Worm (Caenorhabditis elegans) whole organism, L2 larva: ENCODE data around the gene F15B9.11.

ENCODE experiments used
- F13H6.1 ChIP-seq: sonication (generic microtip); optimal IDR thresholded peaks from 2 replicates; lab custom pipeline; 2016; ENCODE audit warnings: missing genetic modification characterization, missing compliant biosample characterization
- R02D3.7 ChIP-seq: fragments of 150-350 bp; optimal IDR thresholded peaks from 2 replicates; lab custom pipeline; 2014; ENCODE audit warnings: missing biosample characterization, missing genetic modification characterization
- Y55F3AM.14 ChIP-seq: fragments of 200-800 bp; sonication (Bioruptor generic); optimal IDR thresholded peaks from 2 replicates; lab custom pipeline; 2018; ENCODE audit warnings: mild to moderate bottlenecking, missing genetic modification characterization, missing compliant biosample characterization
- ZK546.5 ChIP-seq: sonication (generic microtip); optimal IDR thresholded peaks from 2 replicates; lab custom pipeline; 2017; ENCODE audit warnings: missing biosample characterization, missing genetic modification characterization
- alr-1 ChIP-seq: fragments of 150-350 bp; optimal IDR thresholded peaks from 2 replicates; lab custom pipeline; 2014; ENCODE audit warnings: missing biosample characterization, missing genetic modification characterization
- aly-2 ChIP-seq: fragments of 150-350 bp; optimal IDR thresholded peaks from 2 replicates; lab custom pipeline; 2014; ENCODE audit warnings: missing biosample characterization, missing genetic modification characterization
- blmp-1 ChIP-seq: sonication (generic microtip); optimal IDR thresholded peaks from 2 replicates; lab custom pipeline; 2017; ENCODE audit warnings: missing genetic modification characterization, mild to moderate bottlenecking, missing compliant biosample characterization, antibody characterized with exemption, moderate library complexity; ENCODE audit not compliant: insufficient read depth
- ceh-16 ChIP-seq: fragments of 150-350 bp; optimal IDR thresholded peaks from 2 replicates; lab custom pipeline; 2014; ENCODE audit warnings: missing biosample characterization, missing genetic modification characterization
- ceh-82 ChIP-seq: fragments of 150-350 bp; optimal IDR thresholded peaks from 2 replicates; lab custom pipeline; 2014; ENCODE audit warnings: missing biosample characterization, missing genetic modification characterization
- crh-2 ChIP-seq: sonication (generic microtip); optimal IDR thresholded peaks from 2 replicates; lab custom pipeline; 2017; ENCODE audit warnings: missing biosample characterization, missing genetic modification characterization
- dmd-4 ChIP-seq: sonication (generic microtip); optimal IDR thresholded peaks from 2 replicates; lab custom pipeline; 2017; ENCODE audit warnings: missing biosample characterization, missing genetic modification characterization
- egl-27 ChIP-seq: sonication (generic microtip); optimal IDR thresholded peaks from 3 replicates; lab custom pipeline; 2017; ENCODE audit warnings: missing biosample characterization, missing genetic modification reagents, missing genetic modification characterization
- elt-3 ChIP-seq: sonication (generic microtip); optimal IDR thresholded peaks from 2 replicates; lab custom pipeline; 2017; ENCODE audit warnings: missing biosample characterization, missing genetic modification characterization
- fos-1 ChIP-seq: fragments of 150-350 bp; optimal IDR thresholded peaks from 2 replicates; lab custom pipeline; 2014; ENCODE audit warnings: missing biosample characterization, missing genetic modification characterization
- gmeb-1 ChIP-seq: fragments of 150-350 bp; optimal IDR thresholded peaks from 2 replicates; lab custom pipeline; 2014; ENCODE audit warnings: missing biosample characterization, missing genetic modification characterization
- lin-11 ChIP-seq: fragments of 150-350 bp; sonication (generic microtip); optimal IDR thresholded peaks from 2 replicates; lab custom pipeline; 2014; ENCODE audit warnings: missing biosample characterization, missing genetic modification characterization, inconsistent platforms, mixed read lengths
- lin-13 ChIP-seq: fragments of 150-350 bp; optimal IDR thresholded peaks from 2 replicates; lab custom pipeline; 2014; ENCODE audit warnings: missing biosample characterization, missing genetic modification reagents, missing genetic modification characterization
- lin-39 ChIP-seq: fragments of 150-350 bp; optimal IDR thresholded peaks from 2 replicates; lab custom pipeline; 2014; ENCODE audit warnings: missing biosample characterization, missing genetic modification reagents, missing genetic modification characterization
- lsy-2 ChIP-seq, 2 experiments: fragments of 150-350 bp in 1 of 2; sonication (generic microtip) in 1 of 2; optimal IDR thresholded peaks; 2 replicates each; lab custom pipeline; 2014 to 2017; ENCODE audit warnings: missing biosample characterization in 2 of 2, missing genetic modification characterization in 2 of 2
- mbf-1 ChIP-seq: sonication (generic microtip); optimal IDR thresholded peaks from 2 replicates; lab custom pipeline; 2017; ENCODE audit warnings: missing biosample characterization, missing genetic modification characterization
- mdl-1 ChIP-seq, 2 experiments: fragments of 150-350 bp in 1 of 2; sonication (generic microtip) in 1 of 2; optimal IDR thresholded peaks; 2 replicates each; lab custom pipeline; 2017; ENCODE audit warnings: missing biosample characterization in 2 of 2, missing genetic modification characterization in 2 of 2
- nhr-11 ChIP-seq: fragments of 150-350 bp; optimal IDR thresholded peaks from 2 replicates; lab custom pipeline; 2014; ENCODE audit warnings: missing biosample characterization, missing genetic modification characterization
- nhr-129 ChIP-seq: fragments of 150-350 bp; optimal IDR thresholded peaks from 2 replicates; lab custom pipeline; 2014; ENCODE audit warnings: missing biosample characterization, missing genetic modification characterization
- nhr-23 ChIP-seq: fragments of 150-350 bp; optimal IDR thresholded peaks from 2 replicates; lab custom pipeline; 2014; ENCODE audit warnings: missing biosample characterization, missing genetic modification reagents, missing genetic modification characterization
- nhr-237 ChIP-seq: fragments of 150-350 bp; optimal IDR thresholded peaks from 2 replicates; lab custom pipeline; 2014; ENCODE audit warnings: missing biosample characterization, missing genetic modification characterization
- nhr-25 ChIP-seq: fragments of 150-350 bp; sonication (generic microtip); optimal IDR thresholded peaks from 3 replicates; lab custom pipeline; 2014; ENCODE audit warnings: missing biosample characterization, missing genetic modification characterization
- nhr-6 ChIP-seq: fragments of 150-350 bp; optimal IDR thresholded peaks from 2 replicates; lab custom pipeline; 2014; ENCODE audit warnings: missing biosample characterization, missing genetic modification characterization
- nhr-77 ChIP-seq: fragments of 150-350 bp; optimal IDR thresholded peaks from 2 replicates; lab custom pipeline; 2014; ENCODE audit warnings: missing biosample characterization, missing genetic modification characterization
- peb-1 ChIP-seq: fragments of 150-350 bp; optimal IDR thresholded peaks from 2 replicates; lab custom pipeline; 2014; ENCODE audit warnings: missing biosample characterization, missing genetic modification characterization
- sem-4 ChIP-seq: fragments of 150-350 bp; optimal IDR thresholded peaks from 2 replicates; lab custom pipeline; 2014; ENCODE audit warnings: missing biosample characterization, missing genetic modification reagents, missing genetic modification characterization
- skn-1 ChIP-seq: sonication (generic microtip); optimal IDR thresholded peaks from 2 replicates; lab custom pipeline; 2017; ENCODE audit warnings: missing biosample characterization, missing genetic modification characterization
- sma-9 ChIP-seq, 2 experiments: fragments of 150-350 bp in 1 of 2; sonication (generic microtip) in 1 of 2; optimal IDR thresholded peaks; 2 replicates each; lab custom pipeline; 2014 to 2016; ENCODE audit warnings: missing genetic modification characterization in 2 of 2, mild to moderate bottlenecking in 1 of 2, missing biosample characterization in 1 of 2, missing compliant biosample characterization in 1 of 2, missing genetic modification reagents in 1 of 2, moderate library complexity in 1 of 2
- snpc-4 ChIP-seq: fragments of 150-350 bp; optimal IDR thresholded peaks from 2 replicates; lab custom pipeline; 2014; ENCODE audit warnings: missing biosample characterization, missing genetic modification characterization
- unc-39 ChIP-seq: fragments of 150-350 bp; optimal IDR thresholded peaks from 2 replicates; lab custom pipeline; 2014; ENCODE audit warnings: missing biosample characterization, missing genetic modification characterization
- unc-55 ChIP-seq: fragments of 150-350 bp; sonication (generic microtip); optimal IDR thresholded peaks from 3 replicates; lab custom pipeline; 2014; ENCODE audit warnings: missing biosample characterization, missing genetic modification reagents, missing genetic modification characterization
- unc-62 ChIP-seq: fragments of 150-350 bp; optimal IDR thresholded peaks from 2 replicates; lab custom pipeline; 2014; ENCODE audit warnings: missing biosample characterization, missing genetic modification reagents, missing genetic modification characterization
- zag-1 ChIP-seq: fragments of 150-350 bp; optimal IDR thresholded peaks from 2 replicates; lab custom pipeline; 2014; ENCODE audit warnings: missing biosample characterization, missing genetic modification characterization
- ztf-11 ChIP-seq: sonication (generic microtip); optimal IDR thresholded peaks from 2 replicates; lab custom pipeline; 2017; ENCODE audit warnings: missing biosample characterization, missing genetic modification characterization
- ztf-4 ChIP-seq: fragments of 150-350 bp; optimal IDR thresholded peaks from 2 replicates; lab custom pipeline; 2014; ENCODE audit warnings: missing biosample characterization, missing genetic modification characterization

The F15B9.11 gene

DNA sequence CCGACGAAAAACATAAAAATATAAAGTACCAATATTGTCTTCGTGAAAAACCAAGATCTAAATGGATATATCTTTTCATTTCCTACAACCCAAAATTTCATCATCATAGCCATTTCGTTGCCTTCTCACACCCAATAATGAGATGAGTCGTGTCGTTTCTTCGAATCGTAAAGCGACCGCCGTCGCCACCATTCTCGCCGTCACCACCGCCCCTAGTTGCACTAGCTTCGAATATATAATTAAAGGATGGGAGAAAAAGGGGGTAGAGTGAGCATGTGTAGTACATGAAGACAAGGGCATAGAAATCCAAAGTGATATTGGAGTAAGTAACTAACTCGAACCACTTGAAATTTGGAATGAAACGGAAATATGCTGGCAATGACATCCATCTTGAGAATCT lies 29.6 kb upstream of the F15B9.11 start:
- TF ChIP-seq alr-1 (tag; lab: Kevin White, UChicago) (no peak), nhr-25 (tag; lab: Kevin White, UChicago) (no peak), nhr-129 (tag; lab: Kevin White, UChicago) (no peak), crh-2 (no peak), R02D3.7 (no peak), nhr-77 (tag; lab: Kevin White, UChicago) (no peak), ZK546.5 (no peak), peb-1 (tag; lab: Kevin White, UChicago) (no peak), blmp-1 (tag; lab: Kevin White, UChicago) (no peak), ceh-16 (tag; lab: Kevin White, UChicago) (no peak), dmd-4 (tag; lab: Kevin White, UChicago) (no peak), unc-55 (no peak)
- TF ChIP-seq, all 48 proteins: peak for 0

DNA sequence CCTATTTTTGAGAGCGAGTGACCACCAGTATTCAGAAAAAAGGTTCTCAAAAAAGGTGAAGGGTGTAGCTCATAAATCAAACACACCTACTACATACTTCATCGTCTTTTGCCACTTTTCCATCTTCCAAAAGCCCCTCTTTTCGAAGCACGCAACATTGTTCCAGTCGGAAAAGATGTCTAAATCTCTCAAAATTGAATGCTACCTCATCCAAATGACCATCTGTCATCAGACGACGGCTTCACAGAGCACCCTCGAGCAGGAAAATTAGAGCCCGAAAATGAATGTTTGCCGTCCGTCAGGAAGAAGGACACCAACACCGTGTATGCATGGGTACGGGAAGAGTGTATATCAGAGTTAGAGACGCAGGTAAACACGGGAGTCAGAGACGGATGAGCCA lies 28.8 kb upstream of the F15B9.11 start:
- TF ChIP-seq ztf-11 (tag; lab: Kevin White, UChicago) (no peak), elt-3 (tag; lab: Kevin White, UChicago) (no peak), lsy-2 (tag; optimal IDR thresholded peaks at IDR 0.05; lab: Kevin White, UChicago) (no peak), lin-11 (tag; lab: Kevin White, UChicago) (no peak), unc-62 (no peak), fos-1 (tag; lab: Kevin White, UChicago) (no peak), skn-1 (no peak), blmp-1 (tag; lab: Kevin White, UChicago) (no peak), egl-27 (no peak), snpc-4 (tag; lab: Kevin White, UChicago) (no peak)
- TF ChIP-seq, all 48 proteins: peak for 0

DNA sequence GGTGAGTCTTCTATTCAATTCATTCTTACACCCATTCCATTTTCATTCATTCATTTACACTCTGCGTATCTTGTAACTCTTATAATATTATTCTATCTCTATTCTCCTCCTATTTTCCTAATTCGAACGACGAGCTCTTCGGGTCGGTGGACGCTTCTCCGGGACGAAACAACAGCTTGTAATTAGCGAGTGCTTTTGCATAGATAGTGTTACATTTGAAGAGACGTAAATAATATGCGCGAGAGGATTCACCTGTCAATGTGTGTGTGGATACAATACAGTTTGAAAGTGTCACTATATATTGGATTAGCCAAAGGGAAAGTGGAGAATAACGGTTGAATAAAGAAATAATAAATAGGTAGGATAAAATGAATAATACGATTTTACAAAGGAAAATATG lies 27.9 kb upstream of the F15B9.11 start:
- TF ChIP-seq lin-13 (GFP tag; lab: Kevin White, UChicago) (no peak), nhr-25 (tag; lab: Kevin White, UChicago) (no peak), sem-4 (tag; lab: Kevin White, UChicago) (no peak), nhr-237 (tag; lab: Kevin White, UChicago) (no peak), nhr-23 (tag; lab: Kevin White, UChicago) (no peak), zag-1 (tag; lab: Kevin White, UChicago) (no peak), nhr-129 (tag; lab: Kevin White, UChicago) (no peak), lsy-2 (tag; optimal IDR thresholded peaks at IDR 0.05; lab: Kevin White, UChicago) (no peak), ztf-4 (tag; lab: Kevin White, UChicago) (no peak), nhr-6 (no peak), R02D3.7 (no peak), sma-9 (GFP tag; optimal IDR thresholded peaks at IDR 0.05; lab: Kevin White, UChicago) (no peak), sma-9 (tag; optimal IDR thresholded peaks at IDR 0.05; lab: Kevin White, UChicago) (no peak), ztf-11 (tag; lab: Kevin White, UChicago) (no peak), unc-39 (tag; lab: Kevin White, UChicago) (no peak), lin-39 (no peak), aly-2 (tag; lab: Kevin White, UChicago) (no peak), mdl-1 (tag; optimal IDR thresholded peaks at IDR 0.05; lab: Kevin White, UChicago) (no peak)

ce11 chrV:13020014-13020413 lies 27.3 kb upstream of the F15B9.11 start:
- no peak for TF ChIP-seq ztf-4 (tag; lab: Kevin White, UChicago)

DNA sequence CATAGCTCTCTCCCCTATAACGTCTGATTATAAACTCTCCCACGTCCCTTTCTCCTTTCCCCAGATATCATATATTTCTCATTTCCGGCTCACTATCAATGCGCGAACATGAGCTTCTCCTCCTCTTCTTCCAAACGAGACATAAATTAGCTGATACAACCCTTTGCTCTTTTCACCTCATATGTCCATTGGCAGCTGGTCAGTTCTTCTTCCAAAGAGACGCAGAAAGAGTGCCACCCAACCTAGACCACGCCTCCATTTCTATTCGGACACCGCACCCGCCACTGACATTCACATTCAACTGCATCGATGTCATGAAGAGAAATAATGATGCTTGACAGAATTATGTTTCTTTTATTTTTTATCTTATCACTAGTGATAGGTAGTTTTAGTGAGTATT lies 26.1 kb upstream of the F15B9.11 start, which contains the start of gene fmi-1:
Gene fmi-1 (plus strand): TSS at position 301 of the 400 bp plus-strand sequence.
- TF ChIP-seq ztf-4 (tag; lab: Kevin White, UChicago) (no peak), mbf-1 (tag; lab: Kevin White, UChicago) (no peak), gmeb-1 (tag; lab: Kevin White, UChicago) (no peak), fos-1 (tag; lab: Kevin White, UChicago) (no peak), aly-2 (tag; lab: Kevin White, UChicago) (no peak), egl-27 (no peak), F13H6.1 (tag; lab: Kevin White, UChicago) (no peak), ztf-11 (tag; lab: Kevin White, UChicago) (no peak), sma-9 (GFP tag; optimal IDR thresholded peaks at IDR 0.05; lab: Kevin White, UChicago) (no peak), sma-9 (tag; optimal IDR thresholded peaks at IDR 0.05; lab: Kevin White, UChicago) (no peak), nhr-23 (tag; lab: Kevin White, UChicago) (no peak), Y55F3AM.14 (no peak), nhr-25 (tag; lab: Kevin White, UChicago) (no peak), ceh-82 (tag; lab: Kevin White, UChicago) (no peak), zag-1 (tag; lab: Kevin White, UChicago) (no peak), lsy-2 (tag; optimal IDR thresholded peaks at IDR 0.05; lab: Kevin White, UChicago) (no peak), nhr-11 (no peak)
